Worm (Caenorhabditis elegans): ENCODE measurements around the gene gpa-4.

DNA sequence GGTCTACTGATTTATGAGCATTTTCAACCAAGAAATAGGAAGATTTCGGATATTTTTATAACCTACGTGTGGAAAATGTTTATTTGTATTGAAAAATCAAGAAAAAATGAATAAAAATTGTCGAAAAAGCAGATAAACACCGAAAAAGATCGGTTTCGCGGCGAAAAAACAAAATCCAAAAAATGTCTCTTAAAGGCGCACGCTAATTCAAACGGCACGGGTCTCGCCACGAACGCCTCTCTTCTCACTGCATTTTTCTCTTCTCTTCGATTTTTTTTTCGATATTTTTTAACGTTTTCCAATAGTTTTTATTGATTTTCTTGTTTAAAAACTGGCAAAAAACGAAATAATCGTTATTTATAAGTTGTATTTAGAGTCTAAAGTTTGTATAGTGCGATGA is 24.1 kb downstream of the gpa-4 start:
- TF ChIP-seq nfya-1 (tag; optimal IDR thresholded peaks at IDR 0.05) = peak; percentile 11
- no peak for TF ChIP-seq fkh-10 (GFP tag; optimal IDR thresholded peaks at IDR 0.05)
- no peak for TF ChIP-seq ceh-19 (GFP tag; optimal IDR thresholded peaks at IDR 0.05)
- TF ChIP-seq nhr-11 (tag; optimal IDR thresholded peaks at IDR 0.05) = no peak
- no peak for TF ChIP-seq ama-1 (optimal IDR thresholded peaks at IDR 0.05)
- TF ChIP-seq elt-4 (tag; optimal IDR thresholded peaks at IDR 0.05) = no peak
- no peak for TF ChIP-seq pha-4 (tag; optimal IDR thresholded peaks at IDR 0.05)
- no peak for TF ChIP-seq dmd-4 (tag; optimal IDR thresholded peaks at IDR 0.05; ENCODE audit: borderline replicate concordance)
- TF ChIP-seq pqm-1 (tag; optimal IDR thresholded peaks at IDR 0.05) = no peak

All from whole organism, late embryonic.